Worm (Caenorhabditis elegans) whole organism, young adult: ENCODE measurements around the gene C28H8.7.
A peak's percentile ranks its signal among the peaks of the same experiment; 100 is the strongest.

ENCODE experiments used
- B0261.1 ChIP-seq: sonication (generic microtip); optimal IDR thresholded peaks from 2 replicates; lab custom pipeline; 2016; ENCODE audit warnings: mild to moderate bottlenecking, missing genetic modification characterization, moderate library complexity, missing compliant biosample characterization
- B0336.3 ChIP-seq: fragments of 200-800 bp; sonication (Bioruptor generic); IDR thresholded peaks from 2 replicates; pipeline ENCODE4 v1.3.6; 2022; ENCODE audit warnings: missing genetic modification characterization, missing compliant biosample characterization
- C06A6.2 ChIP-seq: fragments of 200-800 bp; sonication (Bioruptor generic); conservative IDR thresholded peaks from 2 replicates; pipeline ENCODE4 v1.3.6; 2022; ENCODE audit warnings: missing genetic modification characterization, missing compliant biosample characterization
- F10E7.11 ChIP-seq: sonication (generic microtip); optimal IDR thresholded peaks from 2 replicates; lab custom pipeline; 2017; ENCODE audit warnings: mild to moderate bottlenecking, missing genetic modification characterization, moderate library complexity, missing compliant biosample characterization
- F22D6.2 ChIP-seq: sonication (generic microtip); optimal IDR thresholded peaks from 2 replicates; lab custom pipeline; 2016; ENCODE audit warnings: mild to moderate bottlenecking, missing genetic modification characterization, missing compliant biosample characterization
- F23B12.7 ChIP-seq: sonication (generic microtip); optimal IDR thresholded peaks from 2 replicates; lab custom pipeline; 2017; ENCODE audit warnings: missing genetic modification characterization, mild to moderate bottlenecking, missing compliant biosample characterization, antibody characterized with exemption, moderate library complexity; ENCODE audit not compliant: insufficient read depth
- F33H1.4 ChIP-seq: fragments of 200-800 bp; sonication (Bioruptor generic); IDR thresholded peaks from 2 replicates; pipeline ENCODE4 v1.3.6; 2022; ENCODE audit warnings: missing genetic modification reagents, missing genetic modification characterization, missing compliant biosample characterization
- F49E8.2 ChIP-seq: sonication (generic microtip); optimal IDR thresholded peaks from 3 replicates; lab custom pipeline; 2017; ENCODE audit warnings: missing genetic modification characterization, mild to moderate bottlenecking, missing compliant biosample characterization, antibody characterized with exemption, moderate library complexity; ENCODE audit not compliant: insufficient read depth
- F55B11.4 ChIP-seq: sonication (generic microtip); optimal IDR thresholded peaks from 2 replicates; lab custom pipeline; 2016; ENCODE audit warnings: missing compliant biosample characterization, missing genetic modification characterization, borderline replicate concordance; ENCODE audit not compliant: insufficient read depth
- T07F8.4 ChIP-seq: sonication (generic microtip); optimal IDR thresholded peaks from 2 replicates; lab custom pipeline; 2016; ENCODE audit warnings: mild to moderate bottlenecking, missing genetic modification characterization, moderate library complexity, missing compliant biosample characterization
- T26A5.8 ChIP-seq: sonication (generic microtip); optimal IDR thresholded peaks from 2 replicates; lab custom pipeline; 2016; ENCODE audit warnings: missing genetic modification characterization, missing compliant biosample characterization
- Y79H2A.3 ChIP-seq: fragments of 200-800 bp; sonication (Bioruptor generic); conservative IDR thresholded peaks from 2 replicates; pipeline ENCODE4 v1.3.6; 2022; ENCODE audit warnings: missing genetic modification reagents, missing genetic modification characterization, missing compliant biosample characterization
- Y95B8A.8 ChIP-seq: fragments of 200-800 bp; sonication (Bioruptor generic); IDR thresholded peaks from 2 replicates; pipeline ENCODE4 v1.3.6; 2022; ENCODE audit warnings: missing genetic modification reagents, missing genetic modification characterization, missing compliant biosample characterization
- attf-6 ChIP-seq: fragments of 200-800 bp; sonication (Bioruptor generic); IDR thresholded peaks from 2 replicates; pipeline ENCODE4 v1.3.6; 2022; ENCODE audit warnings: missing genetic modification reagents, missing genetic modification characterization, missing compliant biosample characterization
- bed-1 ChIP-seq: fragments of 200-800 bp; sonication (Bioruptor generic); IDR thresholded peaks from 2 replicates; pipeline ENCODE4 v1.3.6; 2022; ENCODE audit warnings: missing genetic modification reagents, missing genetic modification characterization, missing compliant biosample characterization
- cebp-2 ChIP-seq: fragments of 200-800 bp; sonication (Bioruptor generic); IDR thresholded peaks from 2 replicates; pipeline ENCODE4 v1.3.6; 2022; ENCODE audit warnings: missing genetic modification characterization, missing compliant biosample characterization
- ceh-27 ChIP-seq: fragments of 200-800 bp; sonication (Bioruptor generic); optimal IDR thresholded peaks from 2 replicates; lab custom pipeline; 2018; ENCODE audit warnings: mild to moderate bottlenecking, missing genetic modification characterization, moderate library complexity, missing compliant biosample characterization
- ceh-58 ChIP-seq: fragments of 200-800 bp; sonication (Bioruptor generic); IDR thresholded peaks from 2 replicates; pipeline ENCODE4 v1.3.6; 2022; ENCODE audit warnings: missing genetic modification characterization, missing compliant biosample characterization
- ceh-91 ChIP-seq: fragments of 200-800 bp; sonication (Bioruptor generic); IDR thresholded peaks from 2 replicates; pipeline ENCODE4 v1.3.6; 2022; ENCODE audit warnings: missing genetic modification reagents, missing genetic modification characterization, missing compliant biosample characterization
- chd-7 ChIP-seq: sonication (generic microtip); optimal IDR thresholded peaks from 2 replicates; lab custom pipeline; 2016; ENCODE audit warnings: mild to moderate bottlenecking, missing genetic modification characterization, moderate library complexity, missing compliant biosample characterization
- dpl-1 ChIP-seq: fragments of 150-350 bp; optimal IDR thresholded peaks from 2 replicates; lab custom pipeline; 2014; ENCODE audit warnings: missing biosample characterization, missing genetic modification reagents, missing genetic modification characterization
- egl-18 ChIP-seq: fragments of 200-800 bp; sonication (Bioruptor generic); IDR thresholded peaks from 2 replicates; pipeline ENCODE4 v1.3.6; 2022; ENCODE audit warnings: missing genetic modification reagents, missing genetic modification characterization, missing compliant biosample characterization
- egl-44 ChIP-seq: fragments of 200-800 bp; sonication (Bioruptor generic); IDR thresholded peaks from 2 replicates; pipeline ENCODE4 v1.3.6; 2022; ENCODE audit warnings: missing genetic modification reagents, missing genetic modification characterization, missing compliant biosample characterization
- ekl-4 ChIP-seq: fragments of 200-800 bp; sonication (Bioruptor generic); IDR thresholded peaks from 2 replicates; pipeline ENCODE4 v1.3.6; 2022; ENCODE audit warnings: missing genetic modification reagents, missing genetic modification characterization, missing compliant biosample characterization
- hmg-1.2 ChIP-seq: fragments of 200-800 bp; sonication (Bioruptor generic); IDR thresholded peaks from 2 replicates; pipeline ENCODE4 v1.3.6; 2022; ENCODE audit warnings: missing genetic modification reagents, missing genetic modification characterization, missing compliant biosample characterization
- hrde-1 ChIP-seq: sonication (generic microtip); optimal IDR thresholded peaks from 2 replicates; lab custom pipeline; 2016; ENCODE audit warnings: missing genetic modification characterization, mild to moderate bottlenecking, missing compliant biosample characterization, moderate library complexity, missing genotype, missing genetic modification reagents, borderline replicate concordance
- let-526 ChIP-seq: fragments of 200-800 bp; sonication (Bioruptor generic); IDR thresholded peaks from 2 replicates; pipeline ENCODE4 v1.3.6; 2022; ENCODE audit warnings: missing genetic modification reagents, missing genetic modification characterization, missing compliant biosample characterization
- lin-26 ChIP-seq: fragments of 200-800 bp; sonication (Bioruptor generic); IDR thresholded peaks from 2 replicates; pipeline ENCODE4 v1.3.6; 2022; ENCODE audit warnings: missing genetic modification reagents, missing genetic modification characterization, missing compliant biosample characterization
- lin-40 ChIP-seq: sonication (generic microtip); optimal IDR thresholded peaks from 2 replicates; lab custom pipeline; 2016; ENCODE audit warnings: missing genetic modification characterization, mild to moderate bottlenecking, missing compliant biosample characterization, missing genotype, missing genetic modification reagents
- madf-8 ChIP-seq: fragments of 200-800 bp; sonication (Bioruptor generic); conservative IDR thresholded peaks from 2 replicates; pipeline ENCODE4 v1.3.6; 2022; ENCODE audit warnings: missing genetic modification reagents, missing genetic modification characterization, missing compliant biosample characterization
- mcd-1 ChIP-seq: fragments of 200-800 bp; sonication (Bioruptor generic); IDR thresholded peaks from 2 replicates; pipeline ENCODE4 v1.3.6; 2022; ENCODE audit warnings: missing genetic modification reagents, missing genetic modification characterization, missing compliant biosample characterization
- mel-28 ChIP-seq: sonication (generic microtip); optimal IDR thresholded peaks from 2 replicates; lab custom pipeline; 2016; ENCODE audit warnings: borderline replicate concordance, mild to moderate bottlenecking, missing genetic modification characterization, missing compliant biosample characterization
- mes-4 ChIP-seq: sonication (generic microtip); optimal IDR thresholded peaks from 2 replicates; lab custom pipeline; 2016; ENCODE audit warnings: missing genotype, missing genetic modification characterization, missing compliant biosample characterization
- nfya-1 ChIP-seq: sonication (generic microtip); optimal IDR thresholded peaks from 2 replicates; lab custom pipeline; 2017; ENCODE audit warnings: antibody characterized with exemption, missing compliant biosample characterization, missing genetic modification characterization, borderline replicate concordance; ENCODE audit not compliant: insufficient read depth
- nhr-120 ChIP-seq: fragments of 200-800 bp; sonication (Bioruptor generic); IDR thresholded peaks from 2 replicates; pipeline ENCODE4 v1.3.6; 2022; ENCODE audit warnings: missing genetic modification characterization, missing compliant biosample characterization
- nhr-80 ChIP-seq: sonication (generic microtip); optimal IDR thresholded peaks from 2 replicates; lab custom pipeline; 2016; ENCODE audit warnings: missing genetic modification characterization, missing compliant biosample characterization
- pha-4 ChIP-seq: fragments of 150-350 bp; sonication (generic microtip); optimal IDR thresholded peaks from 2 replicates; lab custom pipeline; 2014; ENCODE audit warnings: missing biosample characterization, missing genetic modification reagents, missing genetic modification characterization
- rcor-1 ChIP-seq: fragments of 200-800 bp; sonication (Bioruptor generic); IDR thresholded peaks from 2 replicates; pipeline ENCODE4 v1.3.6; 2022; ENCODE audit warnings: missing genetic modification reagents, missing genetic modification characterization, missing compliant biosample characterization
- rec-8 ChIP-seq, 2 experiments: sonication (generic microtip); optimal IDR thresholded peaks; 2 replicates each; lab custom pipeline; 2016; ENCODE audit warnings: mild to moderate bottlenecking in 2 of 2, missing genetic modification characterization in 2 of 2, missing genetic modification reagents in 2 of 2, missing genotype in 2 of 2, missing biosample characterization in 1 of 2, missing compliant biosample characterization in 1 of 2, moderate library complexity in 1 of 2
- sea-2 ChIP-seq: fragments of 200-800 bp; sonication (Bioruptor generic); IDR thresholded peaks from 2 replicates; pipeline ENCODE4 v1.3.6; 2022; ENCODE audit warnings: missing genetic modification characterization, missing compliant biosample characterization
- snpc-1.3 ChIP-seq: sonication (generic microtip); optimal IDR thresholded peaks from 2 replicates; lab custom pipeline; 2017; ENCODE audit warnings: missing genetic modification characterization, mild to moderate bottlenecking, missing compliant biosample characterization, antibody characterized with exemption, moderate library complexity, missing genotype, missing genetic modification reagents; ENCODE audit not compliant: insufficient read depth
- sptf-2 ChIP-seq: fragments of 200-800 bp; sonication (Bioruptor generic); optimal IDR thresholded peaks from 2 replicates; lab custom pipeline; 2018; ENCODE audit warnings: mild to moderate bottlenecking, missing genetic modification characterization, missing compliant biosample characterization
- tlf-1 ChIP-seq: fragments of 200-800 bp; sonication (Bioruptor generic); optimal IDR thresholded peaks from 2 replicates; lab custom pipeline; 2018; ENCODE audit warnings: mild to moderate bottlenecking, missing genetic modification characterization, missing compliant biosample characterization
- unc-130 ChIP-seq: sonication (generic microtip); optimal IDR thresholded peaks from 2 replicates; lab custom pipeline; 2016; ENCODE audit warnings: missing genetic modification reagents, missing genetic modification characterization, missing compliant biosample characterization
- xnd-1 ChIP-seq: sonication (generic microtip); optimal IDR thresholded peaks from 2 replicates; lab custom pipeline; 2016; ENCODE audit warnings: missing genotype, missing genetic modification reagents, missing genetic modification characterization, missing compliant biosample characterization
- zim-3 ChIP-seq: sonication (generic microtip); optimal IDR thresholded peaks from 2 replicates; lab custom pipeline; 2017; ENCODE audit warnings: mild to moderate bottlenecking, missing genetic modification characterization, moderate library complexity, missing compliant biosample characterization
- ztf-28 ChIP-seq: fragments of 200-800 bp; sonication (Bioruptor generic); IDR thresholded peaks from 2 replicates; pipeline ENCODE4 v1.3.6; 2022; ENCODE audit warnings: missing genetic modification reagents, missing genetic modification characterization, missing compliant biosample characterization
- ztf-6 ChIP-seq: fragments of 200-800 bp; sonication (Bioruptor generic); IDR thresholded peaks from 2 replicates; pipeline ENCODE4 v1.3.6; 2022; ENCODE audit warnings: missing genetic modification reagents, missing genetic modification characterization, missing compliant biosample characterization

The C28H8.7 gene

ce11 chrIII:5855637-5856179 lies 31.1 kb downstream of the C28H8.7 start, which contains the start of the genes cct-6 and alh-9 (continued):
- TF ChIP-seq hrde-1 (tag; lab: Kevin White, UChicago) (no peak), snpc-1.3 (tag; lab: Kevin White, UChicago) (no peak), B0336.3 (GFP tag; lab: Robert Waterston, UW) (no peak), rec-8 (tag; optimal IDR thresholded peaks at IDR 0.05; lab: Kevin White, UChicago) (no peak), F33H1.4 (GFP tag; lab: Robert Waterston, UW) (peak; percentile 93), Y79H2A.3 (no peak), hmg-1.2 (peak; percentile 37; the same call in 1 of the 2 replicates), nfya-1 (tag; lab: Kevin White, UChicago) (no peak), T26A5.8 (tag; lab: Kevin White, UChicago) (no peak), dpl-1 (GFP tag; lab: Kevin White, UChicago) (peak; percentile 81), C06A6.2 (GFP tag; lab: Robert Waterston, UW) (no peak), T07F8.4 (tag; lab: Kevin White, UChicago) (no peak), sptf-2 (GFP tag; lab: Kevin White, UChicago) (no peak), ztf-6 (GFP tag; lab: Robert Waterston, UW) (no peak), mel-28 (tag; lab: Kevin White, UChicago) (no peak), egl-18 (GFP tag; lab: Robert Waterston, UW) (no peak), ceh-91 (peak; percentile 44; the same call in 1 of the 2 replicates), F23B12.7 (peak; percentile 61), ceh-58 (no peak), unc-130 (GFP tag; lab: Kevin White, UChicago) (no peak), ekl-4 (GFP tag; lab: Robert Waterston, UW) (peak; percentile 23; the same call in 1 of the 2 replicates), mes-4 (tag; lab: Kevin White, UChicago) (no peak), F22D6.2 (tag; lab: Kevin White, UChicago) (no peak), mcd-1 (GFP tag; lab: Robert Waterston, UW) (peak; percentile 58), attf-6 (GFP tag; lab: Robert Waterston, UW) (no peak), F49E8.2 (tag; lab: Kevin White, UChicago) (no peak), F10E7.11 (no peak), cebp-2 (GFP tag; lab: Robert Waterston, UW) (no peak), let-526 (GFP tag; lab: Robert Waterston, UW) (no peak), chd-7 (tag; lab: Kevin White, UChicago) (no peak), bed-1 (GFP tag; lab: Robert Waterston, UW) (no peak), sea-2 (GFP tag; lab: Robert Waterston, UW) (no peak), Y95B8A.8 (no peak), xnd-1 (no peak), lin-40 (tag; lab: Kevin White, UChicago) (peak; percentile 31), madf-8 (GFP tag; lab: Robert Waterston, UW) (no peak), F55B11.4 (tag; lab: Kevin White, UChicago) (no peak), ceh-27 (GFP tag; lab: Kevin White, UChicago) (peak; percentile 35), rcor-1 (GFP tag; lab: Robert Waterston, UW) (no peak), ztf-28 (GFP tag; lab: Robert Waterston, UW) (no peak), B0261.1 (tag; lab: Kevin White, UChicago) (no peak), nhr-120 (GFP tag; lab: Robert Waterston, UW) (no peak), egl-44 (GFP tag; lab: Robert Waterston, UW) (no peak), zim-3 (tag; lab: Kevin White, UChicago) (no peak), pha-4 (tag; lab: Kevin White, UChicago) (peak; percentile 94), lin-26 (GFP tag; lab: Robert Waterston, UW) (no peak), nhr-80 (tag; lab: Kevin White, UChicago) (peak; percentile 11), tlf-1 (no peak)
